Fruit fly (Drosophila melanogaster) whole organism, pupa: ENCODE measurements around the gene rtet.

Experiments
- CG10348 ChIP-seq: fragments of 200-800 bp; sonication (Bioruptor generic); IDR thresholded peaks from 2 replicates; pipeline ENCODE4 v1.3.6; 2022; ENCODE audit warnings: missing biosample characterization, missing genetic modification characterization
- CG13204 ChIP-seq: fragments of 200-800 bp; sonication (Bioruptor generic); optimal IDR thresholded peaks from 2 replicates; lab custom pipeline; 2018; ENCODE audit warnings: missing biosample characterization, mild to moderate bottlenecking, missing genetic modification characterization, moderate library complexity
- CG14655 ChIP-seq: fragments of 200-800 bp; sonication (Bioruptor generic); optimal IDR thresholded peaks from 3 replicates; lab custom pipeline; 2017; ENCODE audit warnings: mild to moderate bottlenecking, missing biosample characterization, missing genetic modification reagents, missing genetic modification characterization
- CG15710 ChIP-seq: fragments of 200-800 bp; sonication (Bioruptor generic); optimal IDR thresholded peaks from 2 replicates; lab custom pipeline; 2018; ENCODE audit warnings: missing biosample characterization, mild to moderate bottlenecking, missing genetic modification characterization, moderate library complexity
- CG17806 ChIP-seq: fragments of 200-800 bp; sonication (Bioruptor generic); optimal IDR thresholded peaks from 2 replicates; lab custom pipeline; 2018; ENCODE audit warnings: missing biosample characterization, mild to moderate bottlenecking, missing genetic modification characterization, moderate library complexity
- CG32121 ChIP-seq: fragments of 200-800 bp; sonication (Bioruptor generic); IDR thresholded peaks from 2 replicates; pipeline ENCODE4 v1.3.6; 2022; ENCODE audit warnings: missing biosample characterization, missing genetic modification characterization
- CG34367 ChIP-seq: fragments of 200-800 bp; sonication (Bioruptor generic); optimal IDR thresholded peaks from 2 replicates; lab custom pipeline; 2018; ENCODE audit warnings: missing biosample characterization, mild to moderate bottlenecking, missing genetic modification characterization
- CG4496 ChIP-seq: fragments of 200-800 bp; sonication (Bioruptor generic); IDR thresholded peaks from 3 replicates; pipeline ENCODE4 v1.3.6; 2022; ENCODE audit warnings: missing biosample characterization, missing genetic modification characterization
- CG8159 ChIP-seq: fragments of 200-800 bp; sonication (Bioruptor generic); optimal IDR thresholded peaks from 3 replicates; lab custom pipeline; 2018; ENCODE audit warnings: missing biosample characterization, mild to moderate bottlenecking, missing genetic modification characterization, moderate library complexity
- CG9948 ChIP-seq: fragments of 200-800 bp; sonication (Bioruptor generic); optimal IDR thresholded peaks from 2 replicates; lab custom pipeline; 2018; ENCODE audit warnings: missing biosample characterization, mild to moderate bottlenecking, missing genetic modification characterization, moderate library complexity
- D1 ChIP-seq: fragments of 200-800 bp; sonication (Bioruptor generic); optimal IDR thresholded peaks from 2 replicates; lab custom pipeline; 2018; ENCODE audit warnings: missing biosample characterization, mild to moderate bottlenecking, missing genetic modification characterization, moderate library complexity
- EcR ChIP-seq: fragments of 200-800 bp; sonication (Bioruptor generic); optimal IDR thresholded peaks from 3 replicates; lab custom pipeline; 2019; ENCODE audit warnings: missing biosample characterization, missing genetic modification characterization, mild to moderate bottlenecking, moderate library complexity, missing genetic modification reagents
- Ets98B ChIP-seq: fragments of 200-800 bp; sonication (Bioruptor generic); IDR thresholded peaks from 2 replicates; pipeline ENCODE4 v1.3.6; 2022; ENCODE audit warnings: missing biosample characterization, missing genetic modification characterization
- Pif1A ChIP-seq: fragments of 200-800 bp; sonication (Bioruptor generic); optimal IDR thresholded peaks from 3 replicates; lab custom pipeline; 2016; ENCODE audit warnings: missing biosample characterization, missing genetic modification characterization
- Pif1B ChIP-seq: fragments of 200-800 bp; sonication (Bioruptor generic); optimal IDR thresholded peaks from 3 replicates; lab custom pipeline; 2016; ENCODE audit warnings: missing biosample characterization, missing genetic modification characterization
- Snoo ChIP-seq: fragments of 200-800 bp; sonication (Bioruptor generic); optimal IDR thresholded peaks from 3 replicates; lab custom pipeline; 2017; ENCODE audit warnings: missing biosample characterization, mild to moderate bottlenecking, missing genetic modification characterization, inconsistent platforms
- fd96Ca ChIP-seq: fragments of 200-800 bp; sonication (Bioruptor generic); IDR thresholded peaks from 3 replicates; pipeline ENCODE4 v1.3.6; 2022; ENCODE audit warnings: missing biosample characterization, missing genetic modification characterization
- rn ChIP-seq: fragments of 200-800 bp; sonication (Bioruptor generic); IDR thresholded peaks from 2 replicates; pipeline ENCODE4 v1.3.6; 2022; ENCODE audit warnings: missing biosample characterization, missing genetic modification characterization

The rtet gene

dm6 chr3R:21155931-21156488 is 47.8 kb downstream of the rtet start:
- TF ChIP-seq Pif1B (GFP tag; lab: Kevin White, UChicago) (peak; percentile 27), CG34367 (tag; lab: Kevin White, UChicago) (no peak), Pif1A (GFP tag; lab: Kevin White, UChicago) (peak; percentile 12), CG8159 (tag; lab: Kevin White, UChicago) (no peak), CG15710 (tag; lab: Kevin White, UChicago) (no peak)

DNA sequence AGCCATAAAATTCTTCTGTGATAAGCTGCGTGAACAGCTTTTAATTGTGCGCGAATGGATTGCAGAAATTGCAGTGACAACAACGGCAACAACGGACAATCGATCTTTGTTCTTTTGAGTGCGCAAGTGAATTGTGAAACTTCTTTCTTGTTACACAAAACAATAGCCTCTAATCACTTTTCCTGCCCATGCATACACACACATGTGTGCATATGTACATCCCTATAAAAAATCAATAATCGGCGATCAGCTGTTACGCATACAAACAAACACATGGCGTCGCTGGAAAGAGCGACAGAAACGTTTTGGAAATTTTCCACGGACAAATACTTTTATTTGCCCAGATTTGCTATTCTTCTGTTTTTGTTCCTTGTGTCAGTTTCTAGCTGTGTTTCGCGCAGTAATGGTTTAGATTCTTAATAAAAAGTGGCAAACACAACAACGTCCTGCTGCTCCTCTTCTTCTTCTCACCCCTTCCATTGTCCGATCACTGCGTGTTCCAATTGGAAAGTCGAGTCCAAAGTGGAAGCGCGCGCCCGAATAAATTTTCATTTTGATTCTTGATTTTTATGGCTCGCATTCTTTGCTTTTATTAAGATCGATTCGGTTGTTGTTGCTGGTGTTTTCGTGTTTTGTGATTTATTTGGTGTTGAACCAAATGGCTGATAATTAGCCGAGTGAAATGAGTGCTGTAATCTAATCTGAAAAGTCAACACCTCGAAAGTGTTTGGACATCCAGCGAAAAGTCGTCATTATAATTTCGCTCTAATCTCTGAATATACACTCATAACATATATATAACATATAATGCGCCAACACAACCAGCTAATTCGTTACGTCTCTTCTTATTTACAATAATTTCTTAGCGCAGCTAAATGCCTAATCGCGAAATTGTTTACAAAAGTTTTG is 48.6 kb downstream of the rtet start:
- no peak for TF ChIP-seq Pif1B (GFP tag; lab: Kevin White, UChicago)
- TF ChIP-seq CG4496 (GFP tag; lab: Robert Waterston, UW) = no peak
- no peak for TF ChIP-seq EcR (GFP tag; lab: Kevin White, UChicago)
- no peak for TF ChIP-seq CG10348
- TF ChIP-seq Snoo (tag; lab: Kevin White, UChicago) = no peak
- TF ChIP-seq CG14655 (GFP tag; lab: Kevin White, UChicago) = no peak
- TF ChIP-seq CG15710 (tag; lab: Kevin White, UChicago) = no peak
- TF ChIP-seq Ets98B (GFP tag; lab: Robert Waterston, UW) = no peak
- no peak for TF ChIP-seq Pif1A (GFP tag; lab: Kevin White, UChicago)
- no peak for TF ChIP-seq D1 (tag; lab: Kevin White, UChicago)
- TF ChIP-seq CG13204 (GFP tag; lab: Kevin White, UChicago) = no peak
- no peak for TF ChIP-seq CG17806 (tag; lab: Kevin White, UChicago)
- TF ChIP-seq CG34367 (tag; lab: Kevin White, UChicago) = no peak
- TF ChIP-seq rn (GFP tag; lab: Robert Waterston, UW) = no peak

- no peak for TF ChIP-seq Ets98B (GFP tag; lab: Robert Waterston, UW)
- no peak for TF ChIP-seq CG4496 (GFP tag; lab: Robert Waterston, UW)
- no peak for TF ChIP-seq CG17806 (tag; lab: Kevin White, UChicago)
- no peak for TF ChIP-seq EcR (GFP tag; lab: Kevin White, UChicago)
- TF ChIP-seq Pif1A (GFP tag; lab: Kevin White, UChicago) = no peak
- TF ChIP-seq CG15710 (tag; lab: Kevin White, UChicago) = no peak
- TF ChIP-seq CG10348 = no peak
- no peak for TF ChIP-seq CG9948
- TF ChIP-seq fd96Ca (GFP tag; lab: Robert Waterston, UW) = no peak
- TF ChIP-seq CG8159 (tag; lab: Kevin White, UChicago) = no peak
- TF ChIP-seq CG13204 (GFP tag; lab: Kevin White, UChicago) = no peak
- no peak for TF ChIP-seq CG34367 (tag; lab: Kevin White, UChicago)
- TF ChIP-seq Pif1B (GFP tag; lab: Kevin White, UChicago) = no peak
- TF ChIP-seq rn (GFP tag; lab: Robert Waterston, UW) = no peak
- TF ChIP-seq CG32121 = no peak
- no peak for TF ChIP-seq D1 (tag; lab: Kevin White, UChicago)
Measured at dm6 chr3R:21158643-21159042, 50.4 kb downstream of the rtet start.
